Worm (Caenorhabditis elegans): ENCODE measurements around the gene tufm-1.

DNA sequence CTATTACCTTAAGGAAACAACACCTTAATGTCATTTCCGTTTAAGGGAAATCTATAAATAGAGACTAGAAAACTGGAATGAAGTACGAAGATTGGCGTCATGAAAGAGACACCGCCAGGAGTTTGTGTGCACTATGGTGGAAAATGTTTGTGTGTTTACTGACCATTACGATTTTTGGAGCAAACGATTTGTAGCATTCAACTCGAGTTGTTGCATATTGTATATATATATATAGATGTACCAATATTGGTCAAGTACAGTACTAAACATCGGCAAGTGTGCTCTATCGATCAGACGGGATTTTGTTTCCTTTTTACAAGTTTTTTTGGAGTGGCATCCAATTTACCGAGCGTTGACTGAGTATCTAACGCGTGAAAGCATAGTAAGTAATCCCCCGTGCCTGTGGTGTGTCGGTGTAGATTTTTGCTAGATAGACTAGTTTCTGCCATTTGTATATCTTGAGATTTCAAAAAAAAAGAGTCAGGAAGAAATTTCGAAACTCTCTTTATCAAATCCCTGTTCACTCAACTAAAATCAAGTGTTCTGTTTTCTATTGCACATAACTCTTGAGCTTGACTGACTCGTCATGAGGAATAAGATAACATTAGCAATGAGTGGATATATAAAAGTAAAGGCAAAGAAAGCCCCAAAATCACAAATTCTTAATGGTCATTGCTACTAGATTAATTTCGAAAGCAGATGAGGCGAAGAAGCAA is 12.8 kb downstream of the tufm-1 start, which contains the start of the genes twk-45 and Y71H2AM.25:
- TF ChIP-seq lin-32 (GFP tag; optimal IDR thresholded peaks at IDR 0.05) (no peak), hlh-1 (tag; optimal IDR thresholded peaks at IDR 0.05) (no peak), lin-13 (tag; optimal IDR thresholded peaks at IDR 0.05) (no peak), ceh-43 (GFP tag; optimal IDR thresholded peaks at IDR 0.05) (no peak), elt-1 (tag; optimal IDR thresholded peaks at IDR 0.05; ENCODE audit: borderline replicate concordance, insufficient read depth) (no peak)
